Worm (Caenorhabditis elegans) whole organism, midembryonic: ENCODE results near the gene T16G12.9.

Source experiments
- T22C8.4 ChIP-seq: fragments of 200-800 bp; sonication (Bioruptor generic); IDR thresholded peaks from 2 replicates; pipeline ENCODE4 v1.3.6; 2022; ENCODE audit warnings: missing genetic modification characterization, missing compliant biosample characterization
- cog-1 ChIP-seq: sonication (generic microtip); optimal IDR thresholded peaks from 2 replicates; lab custom pipeline; 2016; ENCODE audit warnings: missing genetic modification characterization, missing compliant biosample characterization
- flt-1 ChIP-seq: fragments of 200-800 bp; sonication (Bioruptor generic); IDR thresholded peaks from 2 replicates; pipeline ENCODE4 v1.3.6; 2022; ENCODE audit warnings: missing genetic modification characterization, missing compliant biosample characterization
- klf-2 ChIP-seq: fragments of 200-800 bp; sonication (Bioruptor generic); conservative IDR thresholded peaks from 2 replicates; pipeline ENCODE4 v1.3.6; 2022; ENCODE audit warnings: missing genetic modification reagents, missing genetic modification characterization, missing compliant biosample characterization
- med-1 ChIP-seq: sonication (generic microtip); optimal IDR thresholded peaks from 2 replicates; lab custom pipeline; 2017; ENCODE audit warnings: missing genetic modification characterization, mild to moderate bottlenecking, missing compliant biosample characterization, antibody characterized with exemption, missing genetic modification reagents; ENCODE audit not compliant: insufficient read depth
- ref-1 ChIP-seq: fragments of 200-800 bp; sonication (Bioruptor generic); conservative IDR thresholded peaks from 2 replicates; pipeline ENCODE4 v1.3.6; 2022; ENCODE audit warnings: missing genetic modification reagents, missing genetic modification characterization, missing compliant biosample characterization
- tab-1 ChIP-seq: fragments of 200-800 bp; sonication (Bioruptor generic); IDR thresholded peaks from 2 replicates; pipeline ENCODE4 v1.3.6; 2022; ENCODE audit warnings: missing genetic modification characterization, missing compliant biosample characterization
- ztf-23 ChIP-seq: fragments of 200-800 bp; sonication (Bioruptor generic); IDR thresholded peaks from 2 replicates; pipeline ENCODE4 v1.3.6; 2022; ENCODE audit warnings: missing genetic modification reagents, missing genetic modification characterization, missing compliant biosample characterization
- ztf-29 ChIP-seq: fragments of 200-800 bp; sonication (Bioruptor generic); IDR thresholded peaks from 2 replicates; pipeline ENCODE4 v1.3.6; 2022; ENCODE audit warnings: missing genetic modification reagents, missing genetic modification characterization, missing compliant biosample characterization

T16G12.9 gene

ce11 chrIII:10030549-10030948 lies 47.5 kb downstream of the T16G12.9 start, which contains the start of gene M04D8.4:
TSS of gene M04D8.4 (minus strand) at chrIII:10030649.
- TF ChIP-seq T22C8.4 (GFP tag; lab: Robert Waterston, UW) (no peak), ref-1 (no peak), klf-2 (GFP tag; lab: Robert Waterston, UW) (no peak), ztf-23 (GFP tag; lab: Robert Waterston, UW) (no peak), flt-1 (no peak), tab-1 (no peak), cog-1 (tag; lab: Kevin White, UChicago) (no peak), med-1 (no peak), ztf-29 (GFP tag; lab: Robert Waterston, UW) (no peak)

DNA sequence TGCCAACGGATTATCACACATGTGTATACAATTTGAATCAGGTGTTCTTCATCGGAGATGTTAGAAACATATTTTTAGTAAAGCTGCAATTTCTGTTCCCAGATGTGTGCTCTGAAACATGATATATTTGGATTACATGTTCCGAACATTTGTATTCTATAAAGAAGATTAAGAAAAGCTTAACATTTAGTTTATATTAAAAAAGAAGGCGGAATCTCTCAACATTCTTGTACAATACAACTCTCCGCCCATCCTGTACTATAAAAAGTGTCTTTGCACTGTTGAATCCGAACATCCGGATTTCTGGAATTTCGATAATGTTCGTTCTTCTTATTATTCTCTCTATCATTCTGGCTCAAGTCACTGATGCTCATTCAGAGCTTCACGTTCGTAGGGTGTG lies 50.1 kb downstream of the T16G12.9 start, which contains the start of gene ins-23:
Gene ins-23, plus strand, starts transcription at position 301 of the 400 bp plus-strand sequence.
- TF ChIP-seq klf-2 (GFP tag; lab: Robert Waterston, UW) (no peak), ref-1 (no peak), ztf-23 (GFP tag; lab: Robert Waterston, UW) (no peak), cog-1 (tag; lab: Kevin White, UChicago) (no peak), med-1 (no peak), ztf-29 (GFP tag; lab: Robert Waterston, UW) (no peak), tab-1 (no peak), T22C8.4 (GFP tag; lab: Robert Waterston, UW) (no peak), flt-1 (no peak)
